Worm (Caenorhabditis elegans) whole organism, L1 larva: ENCODE measurements around the gene osm-10.
A peak's percentile ranks its signal among the peaks of the same experiment; 100 is the strongest.

ENCODE experiments used
- C04F5.9 ChIP-seq: sonication (generic microtip); optimal IDR thresholded peaks from 2 replicates; lab custom pipeline; 2016; ENCODE audit warnings: missing genetic modification characterization, missing compliant biosample characterization
- C16A3.4 ChIP-seq: fragments of 150-350 bp; optimal IDR thresholded peaks from 2 replicates; lab custom pipeline; 2014; ENCODE audit warnings: missing biosample characterization, missing genetic modification characterization
- C34B4.2 ChIP-seq: sonication (generic microtip); optimal IDR thresholded peaks from 2 replicates; lab custom pipeline; 2017; ENCODE audit warnings: mild to moderate bottlenecking, missing genetic modification characterization, missing compliant biosample characterization
- Y116A8C.19 ChIP-seq: sonication (generic microtip); optimal IDR thresholded peaks from 2 replicates; lab custom pipeline; 2016; ENCODE audit warnings: missing compliant biosample characterization, missing genetic modification characterization, borderline replicate concordance
- alr-1 ChIP-seq: fragments of 200-800 bp; sonication (Bioruptor generic); optimal IDR thresholded peaks from 2 replicates; lab custom pipeline; 2018; ENCODE audit warnings: borderline replicate concordance, mild to moderate bottlenecking, missing genetic modification characterization, missing compliant biosample characterization
- aly-2 ChIP-seq: fragments of 150-350 bp; optimal IDR thresholded peaks from 2 replicates; lab custom pipeline; 2014; ENCODE audit warnings: missing biosample characterization, missing genetic modification characterization
- ama-1 ChIP-seq: fragments of 150-350 bp; optimal IDR thresholded peaks from 2 replicates; lab custom pipeline; 2014
- blmp-1 ChIP-seq: fragments of 150-350 bp; optimal IDR thresholded peaks from 2 replicates; lab custom pipeline; 2014; ENCODE audit warnings: missing biosample characterization, missing genetic modification characterization
- ceh-63 ChIP-seq: fragments of 200-800 bp; sonication (Bioruptor generic); optimal IDR thresholded peaks from 2 replicates; lab custom pipeline; 2018; ENCODE audit warnings: mild to moderate bottlenecking, missing genetic modification characterization, missing compliant biosample characterization
- ceh-8 ChIP-seq: fragments of 200-800 bp; sonication (Bioruptor generic); optimal IDR thresholded peaks from 2 replicates; lab custom pipeline; 2018; ENCODE audit warnings: mild to moderate bottlenecking, missing genetic modification characterization, moderate library complexity, missing compliant biosample characterization
- ceh-88 ChIP-seq: fragments of 200-800 bp; sonication (Bioruptor generic); IDR thresholded peaks from 2 replicates; pipeline ENCODE4 v1.3.6; 2022; ENCODE audit warnings: missing genetic modification characterization, missing compliant biosample characterization
- ceh-90 ChIP-seq: sonication (generic microtip); optimal IDR thresholded peaks from 2 replicates; lab custom pipeline; 2016; ENCODE audit warnings: missing genetic modification characterization, missing compliant biosample characterization
- ces-1 ChIP-seq: fragments of 150-350 bp; optimal IDR thresholded peaks from 2 replicates; lab custom pipeline; 2014; ENCODE audit warnings: missing biosample characterization, missing genetic modification reagents, missing genetic modification characterization
- dsc-1 ChIP-seq: sonication (generic microtip); optimal IDR thresholded peaks from 2 replicates; lab custom pipeline; 2016; ENCODE audit warnings: mild to moderate bottlenecking, missing genetic modification characterization, missing compliant biosample characterization
- efl-1 ChIP-seq, 4 experiments: fragments of 150-350 bp; optimal IDR thresholded peaks in 3 of 4; peaks in 1 of 4; 1 replicate in 1 of 4; 2 replicates in 3 of 4; lab custom pipeline; 2014; ENCODE audit warnings: missing biosample characterization in 2 of 4, missing genetic modification characterization in 2 of 4, missing genetic modification reagents in 2 of 4
- elt-2 ChIP-seq: sonication (generic microtip); optimal IDR thresholded peaks from 2 replicates; lab custom pipeline; 2016; ENCODE audit warnings: missing genetic modification characterization, mild to moderate bottlenecking, inconsistent platforms, missing compliant biosample characterization, missing genetic modification reagents
- elt-3 ChIP-seq, 6 experiments: fragments of 150-350 bp in 1 of 6; sonication (generic microtip); optimal IDR thresholded peaks; 2 replicates each; lab custom pipeline; 2017 to 2018; ENCODE audit warnings: missing biosample characterization in 6 of 6, missing genetic modification characterization in 6 of 6, inconsistent platforms in 1 of 6
- ets-5 ChIP-seq: fragments of 200-800 bp; sonication (Bioruptor generic); IDR thresholded peaks from 2 replicates; pipeline ENCODE4 v1.3.6; 2022; ENCODE audit warnings: missing genetic modification characterization, missing compliant biosample characterization
- fkh-10 ChIP-seq: sonication (generic microtip); optimal IDR thresholded peaks from 2 replicates; lab custom pipeline; 2017; ENCODE audit warnings: missing biosample characterization, missing genetic modification reagents, missing genetic modification characterization
- fkh-4 ChIP-seq: sonication (generic microtip); optimal IDR thresholded peaks from 2 replicates; lab custom pipeline; 2016; ENCODE audit warnings: missing compliant biosample characterization, missing genetic modification characterization, borderline replicate concordance
- fkh-8 ChIP-seq: sonication (generic microtip); optimal IDR thresholded peaks from 2 replicates; lab custom pipeline; 2016; ENCODE audit warnings: mild to moderate bottlenecking, missing genetic modification characterization, missing compliant biosample characterization
- fos-1 ChIP-seq: fragments of 150-350 bp; optimal IDR thresholded peaks from 2 replicates; lab custom pipeline; 2014; ENCODE audit warnings: missing biosample characterization, missing genetic modification characterization
- hlh-17 ChIP-seq: fragments of 200-800 bp; sonication (Bioruptor generic); optimal IDR thresholded peaks from 2 replicates; lab custom pipeline; 2018; ENCODE audit warnings: missing genetic modification characterization, mild to moderate bottlenecking, missing compliant biosample characterization, moderate library complexity, borderline replicate concordance
- irx-1 ChIP-seq: sonication (generic microtip); optimal IDR thresholded peaks from 2 replicates; lab custom pipeline; 2016; ENCODE audit warnings: missing genetic modification characterization, missing compliant biosample characterization
- isw-1 ChIP-seq: fragments of 200-800 bp; sonication (Bioruptor generic); IDR thresholded peaks from 2 replicates; pipeline ENCODE4 v1.3.6; 2022; ENCODE audit warnings: missing genetic modification characterization, missing compliant biosample characterization
- lir-3 ChIP-seq: sonication (generic microtip); optimal IDR thresholded peaks from 2 replicates; lab custom pipeline; 2016; ENCODE audit warnings: mild to moderate bottlenecking, missing genetic modification characterization, moderate library complexity, missing compliant biosample characterization; ENCODE audit not compliant: poor library complexity
- mdl-1 ChIP-seq, 2 experiments: fragments of 150-350 bp; optimal IDR thresholded peaks; 2 replicates each; lab custom pipeline; 2014 to 2017; ENCODE audit warnings: missing biosample characterization in 2 of 2, missing genetic modification characterization in 2 of 2, inconsistent platforms in 1 of 2
- mef-2 ChIP-seq: fragments of 150-350 bp; optimal IDR thresholded peaks from 2 replicates; lab custom pipeline; 2014; ENCODE audit warnings: missing biosample characterization, missing genetic modification characterization
- mep-1 ChIP-seq: fragments of 150-350 bp; optimal IDR thresholded peaks from 2 replicates; lab custom pipeline; 2014; ENCODE audit warnings: missing biosample characterization, missing genetic modification characterization
- nhr-12 ChIP-seq: sonication (generic microtip); optimal IDR thresholded peaks from 2 replicates; lab custom pipeline; 2017; ENCODE audit warnings: missing biosample characterization, missing genetic modification characterization
- nhr-19 ChIP-seq: fragments of 200-800 bp; sonication (Bioruptor generic); conservative IDR thresholded peaks from 2 replicates; pipeline ENCODE4 v1.3.6; 2022; ENCODE audit warnings: missing genetic modification characterization, missing compliant biosample characterization
- nhr-20 ChIP-seq: sonication (generic microtip); optimal IDR thresholded peaks from 2 replicates; lab custom pipeline; 2016; ENCODE audit warnings: mild to moderate bottlenecking, missing genetic modification characterization, missing compliant biosample characterization
- nhr-237 ChIP-seq: fragments of 150-350 bp; optimal IDR thresholded peaks from 2 replicates; lab custom pipeline; 2014; ENCODE audit warnings: missing biosample characterization, missing genetic modification characterization
- nhr-47 ChIP-seq: sonication (generic microtip); optimal IDR thresholded peaks from 2 replicates; lab custom pipeline; 2016; ENCODE audit warnings: mild to moderate bottlenecking, missing genetic modification characterization, moderate library complexity, missing compliant biosample characterization
- nhr-71 ChIP-seq: sonication (generic microtip); optimal IDR thresholded peaks from 2 replicates; lab custom pipeline; 2016; ENCODE audit warnings: mild to moderate bottlenecking, missing genetic modification characterization, moderate library complexity, missing compliant biosample characterization
- nhr-76 ChIP-seq: sonication (generic microtip); optimal IDR thresholded peaks from 2 replicates; lab custom pipeline; 2017; ENCODE audit warnings: missing biosample characterization, missing genetic modification characterization
- nhr-90 ChIP-seq: sonication (generic microtip); optimal IDR thresholded peaks from 2 replicates; lab custom pipeline; 2016; ENCODE audit warnings: mild to moderate bottlenecking, missing genetic modification characterization, missing compliant biosample characterization; ENCODE audit not compliant: poor library complexity
- pag-3 ChIP-seq: sonication (generic microtip); optimal IDR thresholded peaks from 2 replicates; lab custom pipeline; 2017; ENCODE audit warnings: missing genetic modification characterization, mild to moderate bottlenecking, missing compliant biosample characterization, antibody characterized with exemption, borderline replicate concordance; ENCODE audit not compliant: insufficient read depth
- pax-3 ChIP-seq: fragments of 200-800 bp; sonication (Bioruptor generic); optimal IDR thresholded peaks from 2 replicates; lab custom pipeline; 2018; ENCODE audit warnings: mild to moderate bottlenecking, missing genetic modification characterization, moderate library complexity, missing compliant biosample characterization
- pqm-1 ChIP-seq: sonication (generic microtip); optimal IDR thresholded peaks from 3 replicates; lab custom pipeline; 2017; ENCODE audit warnings: missing biosample characterization, missing genetic modification characterization
- snpc-4 ChIP-seq: fragments of 150-350 bp; optimal IDR thresholded peaks from 2 replicates; lab custom pipeline; 2014; ENCODE audit warnings: missing biosample characterization, missing genetic modification characterization
- snu-23 ChIP-seq: sonication (generic microtip); optimal IDR thresholded peaks from 2 replicates; lab custom pipeline; 2016; ENCODE audit warnings: missing genetic modification characterization, missing compliant biosample characterization
- sox-4 ChIP-seq: sonication (generic microtip); optimal IDR thresholded peaks from 2 replicates; lab custom pipeline; 2016; ENCODE audit warnings: missing genetic modification characterization, missing compliant biosample characterization
- sptf-1 ChIP-seq: fragments of 150-350 bp; optimal IDR thresholded peaks from 2 replicates; lab custom pipeline; 2014; ENCODE audit warnings: missing biosample characterization, missing genetic modification characterization
- swsn-7 ChIP-seq: sonication (generic microtip); optimal IDR thresholded peaks from 2 replicates; lab custom pipeline; 2016; ENCODE audit warnings: missing genetic modification characterization, missing compliant biosample characterization
- tlp-1 ChIP-seq: fragments of 150-350 bp; optimal IDR thresholded peaks from 2 replicates; lab custom pipeline; 2014; ENCODE audit warnings: missing biosample characterization, missing genetic modification characterization
- unc-30 ChIP-seq: sonication (generic microtip); optimal IDR thresholded peaks from 2 replicates; lab custom pipeline; 2017; ENCODE audit warnings: missing biosample characterization, missing genetic modification characterization
- unc-62 ChIP-seq: fragments of 150-350 bp; optimal IDR thresholded peaks from 2 replicates; lab custom pipeline; 2014; ENCODE audit warnings: missing biosample characterization, missing genetic modification reagents, missing genetic modification characterization
- vab-15 ChIP-seq: sonication (generic microtip); optimal IDR thresholded peaks from 2 replicates; lab custom pipeline; 2017; ENCODE audit warnings: missing genotype, mild to moderate bottlenecking, missing genetic modification characterization, missing compliant biosample characterization
- xbp-1 ChIP-seq: sonication (generic microtip); optimal IDR thresholded peaks from 2 replicates; lab custom pipeline; 2016; ENCODE audit warnings: missing genetic modification characterization, missing compliant biosample characterization
- zag-1 ChIP-seq: fragments of 150-350 bp; optimal IDR thresholded peaks from 2 replicates; lab custom pipeline; 2014; ENCODE audit warnings: missing biosample characterization, missing genetic modification characterization
- zip-4 ChIP-seq: fragments of 200-800 bp; sonication (Bioruptor generic); optimal IDR thresholded peaks from 2 replicates; lab custom pipeline; 2018; ENCODE audit warnings: mild to moderate bottlenecking, missing genetic modification characterization, moderate library complexity, missing compliant biosample characterization
- ztf-4 ChIP-seq: fragments of 150-350 bp; optimal IDR thresholded peaks from 2 replicates; lab custom pipeline; 2014; ENCODE audit warnings: missing biosample characterization, missing genetic modification characterization

Gene osm-10

DNA sequence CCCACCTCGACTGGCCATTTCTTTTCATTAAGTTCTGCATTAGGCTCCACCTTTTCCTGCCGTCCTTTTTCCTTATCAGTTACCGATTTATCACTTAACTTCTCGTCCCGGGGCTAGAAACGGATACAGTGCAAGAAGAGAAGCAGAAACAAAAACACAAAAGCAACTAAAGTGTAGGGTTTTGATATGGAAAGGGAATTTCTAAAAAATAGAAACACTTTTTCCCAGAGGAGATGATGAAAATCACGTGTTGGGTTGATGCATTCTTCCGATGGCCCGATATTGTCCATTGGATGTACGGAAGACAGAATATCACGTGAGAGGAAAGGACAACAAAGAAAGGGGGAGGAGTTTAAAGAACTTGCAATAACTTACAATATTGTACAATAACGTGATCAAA is 29.7 kb downstream of the osm-10 start (continued):
- TF ChIP-seq C04F5.9 (tag; lab: Kevin White, UChicago) (no peak), nhr-90 (tag; lab: Kevin White, UChicago) (peak; percentile 82), hlh-17 (GFP tag; lab: Kevin White, UChicago) (no peak), mdl-1 (tag; optimal IDR thresholded peaks at IDR 0.05; lab: Kevin White, UChicago) (peak in 1 of 2 experiments; percentile 84), nhr-71 (peak; percentile 90), vab-15 (no peak), pqm-1 (tag; lab: Kevin White, UChicago) (no peak), aly-2 (tag; lab: Kevin White, UChicago) (no peak), mef-2 (tag; lab: Kevin White, UChicago) (no peak), nhr-47 (tag; lab: Kevin White, UChicago) (peak; percentile 56), dsc-1 (tag; lab: Kevin White, UChicago) (no peak), isw-1 (GFP tag; lab: Robert Waterston, UW) (no peak), alr-1 (tag; lab: Kevin White, UChicago) (no peak), Y116A8C.19 (tag; lab: Kevin White, UChicago) (no peak), nhr-20 (tag; lab: Kevin White, UChicago) (peak; percentile 97), snu-23 (peak; percentile 77), unc-62 (GFP tag; lab: Kevin White, UChicago) (no peak), tlp-1 (no peak), ceh-63 (GFP tag; lab: Kevin White, UChicago) (no peak), ztf-4 (tag; lab: Kevin White, UChicago) (peak; percentile 2), fkh-10 (GFP tag; lab: Kevin White, UChicago) (no peak), swsn-7 (tag; lab: Kevin White, UChicago) (peak; percentile 37), nhr-12 (tag; lab: Kevin White, UChicago) (no peak), lir-3 (tag; lab: Kevin White, UChicago) (no peak), elt-2 (tag; lab: Kevin White, UChicago) (no peak), zip-4 (no peak), ceh-90 (no peak), blmp-1 (tag; lab: Kevin White, UChicago) (peak; percentile 96), nhr-76 (no peak), pax-3 (no peak), ets-5 (GFP tag; lab: Robert Waterston, UW) (no peak), pag-3 (no peak), ama-1 (lab: Kevin White, UChicago) (no peak), fkh-4 (tag; lab: Kevin White, UChicago) (no peak), sox-4 (no peak), ceh-8 (GFP tag; lab: Kevin White, UChicago) (no peak), mep-1 (peak; percentile 82), C16A3.4 (tag; lab: Kevin White, UChicago) (peak; percentile 21), ceh-88 (GFP tag; lab: Robert Waterston, UW) (no peak), fkh-8 (tag; lab: Kevin White, UChicago) (no peak), unc-30 (no peak), nhr-237 (tag; lab: Kevin White, UChicago) (no peak), nhr-19 (GFP tag; lab: Robert Waterston, UW) (peak; percentile 79), efl-1 (optimal IDR thresholded peaks at IDR 0.05; lab: Kevin White, UChicago) (peak; percentile 2 to 53), efl-1 (GFP tag; optimal IDR thresholded peaks at IDR 0.05 in 1 of 2; lab: Kevin White, UChicago) (peak; percentile 24 to 95), fos-1 (tag; lab: Kevin White, UChicago) (no peak), irx-1 (tag; lab: Kevin White, UChicago) (peak; percentile 21), snpc-4 (tag; lab: Kevin White, UChicago) (no peak), ces-1 (GFP tag; lab: Kevin White, UChicago) (no peak), C34B4.2 (no peak), sptf-1 (no peak), elt-3 (tag; optimal IDR thresholded peaks at IDR 0.05; lab: Kevin White, UChicago) (peak in 5 of 6 experiments; percentile 27 to 94 (median 77)), xbp-1 (tag; lab: Kevin White, UChicago) (peak; percentile 40), zag-1 (tag; lab: Kevin White, UChicago) (no peak)
